Worm (Caenorhabditis elegans) whole organism, late embryonic: ENCODE results near the gene abch-1.

Experiments
- K09A11.1 ChIP-seq: sonication (generic microtip); optimal IDR thresholded peaks from 2 replicates; lab custom pipeline; 2017; ENCODE audit warnings: antibody characterized with exemption, mild to moderate bottlenecking, missing genetic modification characterization, missing compliant biosample characterization; ENCODE audit not compliant: insufficient read depth
- ceh-22 ChIP-seq: sonication (generic microtip); optimal IDR thresholded peaks from 2 replicates; lab custom pipeline; 2017; ENCODE audit warnings: missing biosample characterization, missing genetic modification characterization
- ets-4 ChIP-seq: sonication (generic microtip); optimal IDR thresholded peaks from 2 replicates; lab custom pipeline; 2016; ENCODE audit warnings: missing genetic modification characterization, missing compliant biosample characterization
- odd-2 ChIP-seq: sonication (generic microtip); optimal IDR thresholded peaks from 2 replicates; lab custom pipeline; 2017; ENCODE audit warnings: antibody characterized with exemption, mild to moderate bottlenecking, missing genetic modification characterization, missing compliant biosample characterization

DNA sequence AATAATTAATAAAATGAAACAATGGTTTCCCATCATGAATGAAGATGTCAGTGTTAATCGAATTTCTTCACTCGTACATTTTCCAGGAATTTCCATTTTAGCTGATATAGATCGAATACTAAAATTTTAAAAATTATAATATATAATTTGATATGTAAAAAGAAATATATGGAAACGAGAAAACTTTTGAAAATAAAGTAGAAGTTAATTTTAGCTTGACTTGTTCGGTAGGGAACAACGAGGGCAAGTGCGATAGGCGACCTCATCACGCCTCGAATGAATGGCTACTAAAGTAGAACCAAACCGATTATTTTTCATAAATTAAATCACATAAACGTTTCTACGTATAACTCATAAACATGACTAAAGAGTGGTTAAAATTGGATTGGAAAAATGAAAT lies 47.0 kb upstream of the abch-1 start, which contains the start of gene sra-31:
- no peak for TF ChIP-seq ceh-22 (tag; lab: Kevin White, UChicago)
- TF ChIP-seq K09A11.1 (tag; lab: Kevin White, UChicago) = no peak
- no peak for TF ChIP-seq ets-4
- TF ChIP-seq odd-2 (tag; lab: Kevin White, UChicago) = no peak
